Fruit fly (Drosophila melanogaster): Measurements from ENCODE around the gene CG17258.

CG17258 gene

dm6 chr2L:3056448-3056790 is 21.3 kb upstream of the CG17258 start, which contains the start of gene FASN1 (continued):
- TF ChIP-seq da (GFP tag; optimal IDR thresholded peaks at IDR 0.05), result no peak
- no peak for TF ChIP-seq CG18599 (GFP tag; optimal IDR thresholded peaks at IDR 0.05)
- TF ChIP-seq scrt (GFP tag; optimal IDR thresholded peaks at IDR 0.05), result no peak
- TF ChIP-seq Rx (GFP tag; IDR thresholded peaks at IDR 0.05), result no peak
- no peak for TF ChIP-seq ac (GFP tag; optimal IDR thresholded peaks at IDR 0.05)
- no peak for TF ChIP-seq CTCF (GFP tag; optimal IDR thresholded peaks at IDR 0.05)
- no peak for TF ChIP-seq Lpt (GFP tag; optimal IDR thresholded peaks at IDR 0.05)
- no peak for TF ChIP-seq CG6683 (GFP tag; optimal IDR thresholded peaks at IDR 0.05)
- TF ChIP-seq wdn (GFP tag; IDR thresholded peaks at IDR 0.05), result no peak
- TF ChIP-seq ems (GFP tag; optimal IDR thresholded peaks at IDR 0.05), result no peak
- no peak for TF ChIP-seq eyg (GFP tag; optimal IDR thresholded peaks at IDR 0.05)
- TF ChIP-seq CrebB (tag; optimal IDR thresholded peaks at IDR 0.05), result no peak
- TF ChIP-seq run (tag; optimal IDR thresholded peaks at IDR 0.05), result no peak
- no peak for TF ChIP-seq CG2199 (GFP tag; IDR thresholded peaks at IDR 0.05)
- no peak for TF ChIP-seq Bteb2 (GFP tag; optimal IDR thresholded peaks at IDR 0.05)
- TF ChIP-seq bbx (GFP tag; IDR thresholded peaks at IDR 0.05; ENCODE audit: partially characterized antibody), result peak; percentile 49; the same call in 1 of the 2 replicates
- no peak for TF ChIP-seq CG7786 (GFP tag; optimal IDR thresholded peaks at IDR 0.05)
- no peak for TF ChIP-seq BEAF-32 (GFP tag; optimal IDR thresholded peaks at IDR 0.05)
- TF ChIP-seq corto (GFP tag; optimal IDR thresholded peaks at IDR 0.05), result no peak
- peak; percentile 11 for TF ChIP-seq NC2α (GFP tag; optimal IDR thresholded peaks at IDR 0.05)
- TF ChIP-seq CG7928 (GFP tag; optimal IDR thresholded peaks at IDR 0.05), result no peak
- TF ChIP-seq zen2 (GFP tag; IDR thresholded peaks at IDR 0.05; ENCODE audit: partially characterized antibody), result no peak
- TF ChIP-seq CG14710 (tag; optimal IDR thresholded peaks at IDR 0.05), result no peak
- TF ChIP-seq Xrp1 (GFP tag; IDR thresholded peaks at IDR 0.05), result no peak
- peak; percentile 27 for TF ChIP-seq CG18262 (tag; optimal IDR thresholded peaks at IDR 0.05)
- TF ChIP-seq CG1792 (GFP tag; optimal IDR thresholded peaks at IDR 0.05), result no peak
- TF ChIP-seq CG11504 (tag; optimal IDR thresholded peaks at IDR 0.05), result no peak
- TF ChIP-seq YL-1 (GFP tag; optimal IDR thresholded peaks at IDR 0.05), result no peak
- TF ChIP-seq CG15479 (GFP tag; optimal IDR thresholded peaks at IDR 0.05), result no peak
- TF ChIP-seq zfh1 (GFP tag; IDR thresholded peaks at IDR 0.05), result peak; percentile 34; the same call in 1 of the 3 replicates
- no peak for TF ChIP-seq CG3838 (GFP tag; optimal IDR thresholded peaks at IDR 0.05)
- TF ChIP-seq psq (GFP tag; optimal IDR thresholded peaks at IDR 0.05), result no peak
- TF ChIP-seq kah (GFP tag; optimal IDR thresholded peaks at IDR 0.05), result no peak
- TF ChIP-seq CG3163 (GFP tag; optimal IDR thresholded peaks at IDR 0.05), result no peak
- no peak for TF ChIP-seq CG2120 (GFP tag; optimal IDR thresholded peaks at IDR 0.05)
- TF ChIP-seq zfh2 (GFP tag; optimal IDR thresholded peaks at IDR 0.05), result no peak
- TF ChIP-seq CG11723 (GFP tag; optimal IDR thresholded peaks at IDR 0.05), result no peak
- no peak for TF ChIP-seq Usf (GFP tag; optimal IDR thresholded peaks at IDR 0.05)
- TF ChIP-seq gce (GFP tag; IDR thresholded peaks at IDR 0.05), result peak; percentile 51; the same call in 1 of the 3 replicates
- TF ChIP-seq CG1024 (GFP tag; IDR thresholded peaks at IDR 0.05), result no peak
- TF ChIP-seq tgo (GFP tag; IDR thresholded peaks at IDR 0.05), result peak; percentile 39; the same call in 1 of the 3 replicates
- TF ChIP-seq vnd (GFP tag; IDR thresholded peaks at IDR 0.05; ENCODE audit: partially characterized antibody), result no peak
- no peak for TF ChIP-seq ham (GFP tag; IDR thresholded peaks at IDR 0.05)
- no peak for TF ChIP-seq CG5245 (GFP tag; optimal IDR thresholded peaks at IDR 0.05)
- no peak; the same call in 1 of the 2 replicates for TF ChIP-seq Rfx (GFP tag; IDR thresholded peaks at IDR 0.05)
- no peak for TF ChIP-seq ind (GFP tag; optimal IDR thresholded peaks at IDR 0.05)
- no peak for TF ChIP-seq Abd-B (GFP tag; optimal IDR thresholded peaks at IDR 0.05)
- no peak for TF ChIP-seq hkb (optimal IDR thresholded peaks at IDR 0.05)
- peak; percentile 50; the same call in 1 of the 2 replicates for TF ChIP-seq hkb (GFP tag; IDR thresholded peaks at IDR 0.05)
- TF ChIP-seq CG8359 (GFP tag; optimal IDR thresholded peaks at IDR 0.05; ENCODE audit: borderline replicate concordance), result no peak
- peak; percentile 3; the same call in 1 of the 2 replicates for TF ChIP-seq ara (GFP tag; IDR thresholded peaks at IDR 0.05)
- no peak for TF ChIP-seq odd (GFP tag; optimal IDR thresholded peaks at IDR 0.05)
- TF ChIP-seq CG4360 (GFP tag; IDR thresholded peaks at IDR 0.05), result no peak
